Fruit fly (Drosophila melanogaster) ovary, adult (tissue): ENCODE measurements around the gene Chmp1.

Source experiments
- CG17801 ChIP-seq: fragments of 200-800 bp; optimal IDR thresholded peaks from 2 replicates; lab custom pipeline; 2019; ENCODE audit warnings: missing biosample characterization, mild to moderate bottlenecking, missing genetic modification characterization, moderate library complexity; ENCODE audit not compliant: partially characterized antibody

Chmp1 gene

DNA sequence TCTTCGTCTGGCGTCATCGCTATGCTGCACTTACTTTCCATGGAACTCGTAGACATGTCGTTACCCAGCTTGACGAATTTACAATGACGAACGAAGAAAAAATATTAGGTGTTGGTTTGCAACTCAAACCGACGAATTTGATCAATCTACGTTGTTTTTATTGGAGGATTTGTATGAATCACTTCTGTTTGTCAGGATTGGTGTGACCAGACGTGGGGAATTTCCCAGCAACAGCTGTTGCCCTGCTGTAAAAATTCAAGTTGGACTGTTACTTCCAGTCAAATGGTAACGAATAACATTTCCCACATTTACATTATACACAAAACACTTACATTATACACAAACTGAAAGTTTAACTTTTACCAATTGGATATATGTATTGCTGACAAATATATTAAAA lies at the start of gene Chmp1:
Chmp1 (minus strand) TSS at position 216 of the 400 bp plus-strand sequence.
- TF ChIP-seq CG17801 = peak; percentile 52

DNA sequence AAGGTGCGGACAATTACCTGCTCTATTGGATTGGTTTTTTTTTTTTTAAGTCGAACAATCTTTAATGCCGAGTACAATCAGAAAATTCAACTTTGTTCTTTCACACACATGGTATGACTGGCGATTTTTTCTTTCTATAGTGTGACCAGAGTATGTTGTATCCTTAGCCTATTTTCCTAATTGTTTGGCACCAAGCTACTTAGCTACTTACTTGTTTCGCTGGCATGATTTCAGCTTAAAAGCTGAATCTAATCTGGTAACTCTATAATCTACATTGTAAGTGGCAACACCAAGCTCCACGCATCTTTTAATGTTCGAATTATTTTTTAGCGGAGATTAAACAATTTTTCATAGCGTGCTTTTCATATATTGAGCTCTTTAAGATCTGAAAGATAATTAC lies 39.3 kb upstream of the Chmp1 start, which contains the start of gene CG12477:
CG12477 (minus strand) TSS at position 101 of the 400 bp plus-strand sequence.
- no peak for TF ChIP-seq CG17801

DNA sequence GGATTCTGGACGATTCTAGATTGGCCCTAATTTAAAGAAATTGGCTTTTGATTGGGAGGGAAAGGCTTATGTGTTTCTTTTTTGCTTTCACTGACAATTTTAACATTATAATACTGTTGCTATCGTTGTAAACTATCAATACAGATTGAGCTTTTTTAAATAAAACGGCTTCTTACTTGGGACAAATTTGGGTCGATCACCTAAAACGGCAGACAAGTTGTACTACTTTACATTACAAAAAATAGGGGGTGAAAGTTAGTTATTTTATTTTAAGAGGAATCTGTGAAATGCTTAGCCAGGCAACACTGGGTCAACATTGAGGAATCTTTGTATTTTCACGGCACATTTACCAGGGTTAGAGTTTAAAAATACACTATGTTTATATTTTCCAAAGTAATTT lies 14.5 kb upstream of the Chmp1 start, which contains the start of gene Dic4:
Dic4 (minus strand) TSS at position 101 of the 400 bp plus-strand sequence.
- no peak for TF ChIP-seq CG17801

DNA sequence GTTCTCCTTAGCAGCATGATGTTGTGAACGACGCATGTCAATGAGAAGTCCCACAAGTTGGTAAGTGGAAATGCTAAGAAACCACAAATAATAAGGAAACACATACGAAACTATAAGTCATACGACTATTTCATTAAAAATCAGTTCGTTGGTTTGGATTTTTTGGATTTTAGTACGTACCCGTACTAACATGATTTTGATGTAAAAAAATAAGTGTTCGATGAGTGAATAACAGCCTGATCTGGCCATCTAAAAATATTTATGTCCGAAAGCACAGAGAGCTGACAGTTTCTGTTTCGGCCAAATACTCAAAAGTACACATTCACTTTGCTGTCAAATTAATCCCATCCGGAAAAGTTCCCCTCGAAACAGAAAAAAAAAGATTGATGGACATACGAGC lies 10.0 kb upstream of the Chmp1 start, which contains the start of gene CG6893:
CG6893 (plus strand) TSS at position 301 of the 400 bp plus-strand sequence.
- no peak for TF ChIP-seq CG17801

DNA sequence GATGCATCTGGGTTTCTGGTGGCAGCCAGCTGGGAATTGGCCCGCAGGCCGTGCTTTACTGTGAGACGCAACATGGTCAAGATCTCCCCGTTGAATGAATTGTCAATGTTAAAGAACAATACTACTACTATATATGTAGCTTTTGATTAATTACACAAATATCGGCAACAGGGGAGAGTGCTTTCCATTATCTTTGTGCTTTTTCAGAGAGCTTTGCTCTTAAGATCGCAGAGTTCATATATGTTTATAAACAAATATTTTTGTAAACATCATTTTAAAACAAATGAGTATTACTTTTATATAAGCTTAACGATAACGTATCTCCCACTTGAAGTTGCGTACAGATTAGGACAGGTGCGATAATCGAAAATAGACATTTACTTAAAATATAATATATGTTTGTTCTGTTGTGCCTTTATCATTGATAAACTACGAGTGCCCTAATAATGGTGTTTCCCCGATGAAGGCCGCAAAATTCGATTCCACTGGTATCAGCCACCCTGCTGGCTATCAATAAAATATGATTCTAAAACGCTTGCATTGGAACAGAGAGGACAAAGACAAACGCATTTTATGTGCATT lies 2.5 kb upstream of the Chmp1 start, which contains the start of gene Cyp12c1:
Cyp12c1 (minus strand) TSS at position 100 of the 582 bp plus-strand sequence.
- no peak for TF ChIP-seq CG17801

DNA sequence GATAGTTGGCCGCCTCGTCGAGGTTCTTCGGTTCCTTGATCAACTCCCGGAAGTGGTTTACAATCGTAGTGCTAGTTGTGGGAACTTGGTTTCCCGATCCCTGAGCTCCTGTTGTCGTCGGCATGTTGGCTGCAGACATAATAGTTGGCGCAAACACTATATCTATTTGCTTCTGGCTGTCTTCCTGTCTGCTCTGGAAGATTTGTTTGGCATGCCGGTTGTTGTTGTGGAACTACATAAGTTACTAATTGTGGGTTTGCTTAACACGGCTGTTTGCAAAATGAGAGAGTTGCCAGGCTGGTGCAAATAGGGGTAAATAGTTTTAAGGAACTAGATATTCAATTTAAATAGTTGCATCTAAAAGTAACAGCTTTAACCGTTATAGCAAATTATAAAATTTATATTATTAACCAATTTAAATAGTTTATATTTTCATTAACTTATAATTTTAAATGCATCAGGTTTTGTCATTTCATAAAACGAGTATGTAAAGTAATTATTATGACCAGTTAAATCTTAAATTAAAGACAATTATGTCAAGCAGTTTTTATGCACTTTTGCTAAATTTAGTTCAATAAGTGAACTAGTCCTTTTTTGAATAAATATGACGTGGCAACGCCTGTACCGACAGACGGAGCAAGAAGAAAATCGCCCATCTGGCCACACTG lies 2.2 kb downstream of the Chmp1 start, which contains the start of the genes Sgf11 and CG32202:
Sgf11 (minus strand) TSS at position 287 of the 668 bp plus-strand sequence.
CG32202 (plus strand) TSS at position 635 of the 668 bp plus-strand sequence.
- peak; percentile 57 for TF ChIP-seq CG17801

DNA sequence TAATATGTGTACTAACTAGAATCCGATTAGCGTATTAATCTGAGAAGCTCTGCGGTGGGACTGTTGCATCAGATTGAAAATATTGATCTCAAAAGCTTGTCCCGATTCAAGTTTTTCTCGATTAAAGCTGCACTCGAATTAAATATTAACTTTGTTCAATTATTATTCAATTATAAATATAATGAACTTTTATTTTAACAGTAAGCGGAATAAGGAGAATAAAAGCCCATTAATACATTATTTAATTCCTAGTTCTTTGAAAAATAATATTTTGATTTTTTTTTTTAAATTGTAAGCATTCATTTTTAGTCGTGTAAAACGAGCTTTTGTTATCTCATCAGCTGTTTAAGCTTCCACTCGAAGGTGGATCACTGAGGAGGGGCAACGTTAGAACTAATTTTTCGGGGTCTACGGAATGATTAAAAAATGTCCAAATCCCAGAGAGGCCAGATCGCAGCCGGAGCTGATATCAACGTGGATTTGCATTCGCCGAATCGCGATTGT lies 8.4 kb downstream of the Chmp1 start, which contains the start of the genes GNBP2 and GNBP1:
GNBP2 (minus strand) TSS at position 51 of the 504 bp plus-strand sequence.
GNBP1 (plus strand) TSS at position 438 of the 504 bp plus-strand sequence.
- peak; percentile 40 for TF ChIP-seq CG17801

DNA sequence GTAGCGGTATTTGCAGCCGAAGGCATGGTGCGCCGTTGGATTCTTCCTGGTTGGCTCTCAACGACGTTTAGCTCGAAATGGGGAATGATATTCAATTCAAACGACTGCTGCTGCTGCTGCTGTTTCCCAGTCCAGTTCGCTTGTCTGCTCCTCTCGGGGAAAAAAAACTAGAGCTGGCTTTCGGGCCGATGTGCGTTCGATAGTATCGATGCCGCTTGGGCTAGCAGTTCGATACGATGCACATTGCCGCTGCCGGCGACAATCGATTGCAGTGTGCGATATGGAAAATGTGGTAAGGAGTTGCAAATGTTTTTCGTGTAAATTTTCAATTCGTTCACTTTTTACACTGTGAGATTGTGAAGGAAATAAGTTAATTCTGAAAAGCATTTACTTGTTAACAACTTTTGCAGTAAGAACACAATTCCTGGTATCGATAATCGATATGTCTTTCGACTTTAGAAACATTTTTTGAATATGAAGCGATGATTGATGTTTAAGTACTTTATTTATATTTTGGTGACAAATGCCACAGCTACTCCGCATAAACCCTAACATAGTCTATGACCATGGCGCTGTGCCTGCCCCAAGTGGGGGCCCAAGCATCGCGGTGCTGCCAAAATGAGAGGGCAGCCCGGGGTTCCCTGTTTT lies 10.8 kb downstream of the Chmp1 start, which contains the start of gene Capr:
Capr (minus strand) TSS at position 339 of the 648 bp plus-strand sequence.
- peak; percentile 60 for TF ChIP-seq CG17801

DNA sequence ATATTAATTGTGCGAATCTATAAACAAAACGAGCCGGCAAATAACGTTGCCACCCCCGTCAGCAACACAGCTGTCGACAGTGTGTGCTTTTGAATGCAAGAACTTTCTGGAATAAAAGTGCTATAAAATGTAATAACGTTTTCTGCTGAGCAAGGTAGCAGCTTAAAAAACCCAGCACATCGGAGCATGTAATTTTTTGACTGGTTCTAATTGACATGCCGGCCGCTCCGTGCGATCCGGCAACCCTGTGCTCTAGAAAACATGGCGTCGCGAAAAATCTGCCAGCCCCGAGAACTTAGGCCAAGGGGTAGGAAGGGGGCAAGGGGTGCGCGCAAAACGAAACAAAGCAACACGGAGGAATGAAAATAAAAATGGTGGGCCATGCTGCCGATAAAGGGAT lies 11.7 kb downstream of the Chmp1 start:
- TF ChIP-seq CG17801 = peak; percentile 11

DNA sequence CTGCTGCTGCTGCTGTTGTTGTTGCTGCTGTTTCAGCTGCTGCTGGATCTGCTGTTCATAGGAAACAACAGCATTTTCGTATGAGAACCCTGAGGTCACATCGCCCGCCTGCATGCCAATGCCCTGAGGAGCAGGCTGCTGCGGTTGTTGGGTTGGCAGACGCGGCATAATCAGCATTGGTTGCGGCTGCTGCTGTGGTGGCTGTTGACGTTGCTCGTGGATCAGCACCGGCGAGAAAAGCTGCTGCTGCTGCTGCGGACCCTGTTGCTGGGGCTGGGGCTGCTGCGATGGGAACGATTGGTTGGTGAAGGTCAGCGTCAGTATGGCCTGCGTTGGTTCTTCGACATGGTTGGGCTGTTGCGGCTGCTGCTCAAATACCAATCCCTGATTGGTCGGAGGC lies 14.0 kb downstream of the Chmp1 start:
- TF ChIP-seq CG17801 = no peak

DNA sequence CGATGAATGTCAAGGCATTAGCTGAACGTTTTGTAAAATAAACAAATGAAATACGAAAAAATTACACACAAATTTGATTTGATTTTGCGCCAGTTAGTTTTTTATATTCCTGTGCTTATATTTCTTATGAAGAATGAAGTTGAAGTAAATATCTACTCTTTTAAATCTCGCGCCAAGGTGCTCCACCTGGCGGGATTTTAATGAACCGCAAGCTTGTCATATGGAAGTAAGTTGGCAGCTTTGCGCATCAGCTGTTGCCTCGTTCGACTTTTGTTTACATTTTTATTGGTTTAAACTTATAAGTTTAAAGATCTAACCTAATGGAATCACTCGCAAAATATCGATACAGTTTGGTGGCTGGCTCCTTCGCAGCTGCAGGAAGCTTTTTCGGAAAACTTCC lies 16.7 kb downstream of the Chmp1 start, which contains the start of gene CG42495:
CG42495 (plus strand) TSS at position 247 of the 400 bp plus-strand sequence.
- TF ChIP-seq CG17801 = no peak

DNA sequence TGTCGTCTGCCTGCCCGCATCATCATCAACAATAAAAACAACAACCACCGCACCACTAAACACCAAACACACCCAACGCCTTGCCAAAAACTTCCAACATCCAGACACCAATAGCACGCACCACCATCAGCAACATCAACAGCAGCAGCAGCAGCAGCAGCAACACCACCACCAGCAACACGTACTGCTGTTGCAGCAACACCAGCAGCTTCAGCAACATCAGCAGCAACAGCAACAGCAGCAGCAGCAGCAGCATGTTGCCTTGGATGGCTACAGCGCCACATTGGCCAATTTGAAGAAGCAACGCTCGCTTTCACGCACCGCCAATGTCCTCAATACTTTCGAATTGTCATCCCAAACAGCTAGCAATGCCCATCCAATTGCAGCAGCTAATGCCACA lies 18.3 kb downstream of the Chmp1 start:
- no peak for TF ChIP-seq CG17801

DNA sequence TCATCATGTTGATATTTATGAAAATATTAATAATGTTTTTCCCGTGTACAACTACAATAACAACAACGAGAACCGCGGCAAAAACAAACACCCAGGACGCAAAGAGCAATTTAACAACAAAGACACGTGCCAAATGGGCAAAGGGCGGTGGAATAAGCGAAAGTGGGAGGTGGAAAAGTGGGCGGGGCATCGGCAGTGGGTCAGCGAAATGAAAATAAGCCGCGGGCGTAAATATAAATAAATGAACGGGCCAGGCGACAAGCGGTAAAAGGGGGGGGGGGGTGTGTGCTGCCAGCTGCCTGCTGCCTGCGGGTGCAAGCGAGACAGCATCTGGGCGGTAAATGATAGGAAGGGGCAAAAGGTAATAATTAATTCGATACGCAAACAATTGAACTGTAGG lies 30.1 kb downstream of the Chmp1 start:
- TF ChIP-seq CG17801 = no peak

DNA sequence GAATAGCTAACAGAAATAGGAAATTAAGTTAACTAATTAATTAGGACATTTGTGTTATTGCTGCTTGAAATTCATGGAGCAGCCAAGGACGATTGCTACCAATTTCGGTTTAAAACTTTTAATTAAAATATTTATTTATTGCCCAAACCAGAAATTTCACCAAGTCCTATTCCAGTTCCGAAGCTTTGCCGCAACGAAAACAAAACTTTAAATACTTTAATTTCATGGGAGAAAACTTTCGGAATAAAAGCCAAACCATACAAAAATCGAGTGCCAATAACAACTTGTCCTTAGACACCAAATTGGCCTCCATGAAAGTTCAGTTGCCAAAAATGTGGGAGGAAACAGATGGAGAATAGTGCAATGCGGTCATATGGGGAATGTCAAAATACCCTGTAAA lies 40.6 kb downstream of the Chmp1 start:
- no peak for TF ChIP-seq CG17801

DNA sequence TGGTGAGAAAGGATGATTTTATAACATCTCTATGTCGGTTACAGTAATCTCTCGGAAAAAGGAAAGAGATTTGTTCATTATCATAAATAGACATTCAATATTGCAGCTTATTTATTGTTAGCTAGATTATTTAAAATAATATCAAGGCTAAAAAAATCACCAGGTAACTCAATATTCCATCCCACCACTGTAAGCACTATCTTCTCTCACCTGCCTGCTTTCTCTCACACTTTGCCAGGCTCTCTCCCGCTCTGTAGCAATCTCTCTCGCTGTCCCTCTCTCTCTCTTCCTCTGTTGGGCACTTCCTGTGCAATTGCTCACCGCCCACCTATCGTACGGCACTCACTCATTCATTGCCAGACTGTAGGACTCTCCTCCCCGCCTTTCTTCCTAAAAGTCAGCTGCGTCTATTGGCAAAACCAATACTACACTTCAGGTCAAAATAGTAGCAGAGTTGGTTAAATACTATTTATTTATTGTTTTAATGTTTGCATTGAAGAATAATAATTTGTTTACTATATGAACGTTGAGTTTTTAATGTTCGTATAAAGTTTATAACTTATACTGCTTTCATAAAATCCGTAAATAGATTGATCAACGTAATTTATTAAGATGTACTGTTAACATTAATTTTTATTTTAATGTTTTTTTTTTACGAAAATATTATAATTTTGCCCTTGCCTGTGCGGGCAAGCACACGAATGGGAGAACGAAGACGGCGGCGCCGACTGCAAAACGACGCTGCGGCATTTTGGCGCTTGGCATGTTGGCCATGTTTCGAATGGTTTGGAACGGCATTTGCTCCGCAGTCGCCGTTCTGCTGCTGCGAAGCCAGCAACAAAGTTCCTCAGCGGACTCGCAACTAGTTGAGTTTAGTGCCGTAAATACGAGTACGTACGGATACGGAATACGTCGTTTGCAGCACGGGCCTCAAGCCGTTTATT lies 43.0 kb downstream of the Chmp1 start:
- peak; percentile 38 for TF ChIP-seq CG17801
